Fruit fly (Drosophila melanogaster): ENCODE data around the gene dpr8.

The dpr8 gene

dm6 chrX:14483521-14484031 lies 161.6 kb downstream of the dpr8 start (continued):
- TF ChIP-seq CG10462 (GFP tag; optimal IDR thresholded peaks at IDR 0.05) (peak; percentile 26), Nf-YB (GFP tag; optimal IDR thresholded peaks at IDR 0.05) (peak; percentile 29), CG11456 (GFP tag; IDR thresholded peaks at IDR 0.05) (no peak), hkb (optimal IDR thresholded peaks at IDR 0.05) (no peak), hkb (GFP tag; IDR thresholded peaks at IDR 0.05) (peak; percentile 54), seq (GFP tag; IDR thresholded peaks at IDR 0.05) (0 out of 2 replicates have a peak, but pooled peaks have one; percentile 34), mam (GFP tag; optimal IDR thresholded peaks at IDR 0.05) (peak; percentile 36), en (GFP tag; optimal IDR thresholded peaks at IDR 0.05) (peak; percentile 4), Awh (GFP tag; IDR thresholded peaks at IDR 0.05) (peak; percentile 45; the same call in 1 of the 2 replicates), CG4730 (GFP tag; IDR thresholded peaks at IDR 0.05) (0 out of 2 replicates have a peak, but pooled peaks have one; percentile 18), ewg (GFP tag; optimal IDR thresholded peaks at IDR 0.05) (peak; percentile 63), cwo (GFP tag; optimal IDR thresholded peaks at IDR 0.05) (peak; percentile 27), bigmax (GFP tag; optimal IDR thresholded peaks at IDR 0.05) (no peak), B-H1 (GFP tag; IDR thresholded peaks at IDR 0.05) (0 out of 3 replicates have a peak, but pooled peaks have one; percentile 23), wek (GFP tag; optimal IDR thresholded peaks at IDR 0.05) (no peak), Hey (tag; optimal IDR thresholded peaks at IDR 0.05) (no peak), da (GFP tag; optimal IDR thresholded peaks at IDR 0.05) (no peak), vfl (GFP tag; optimal IDR thresholded peaks at IDR 0.05) (no peak), HLH54F (GFP tag; optimal IDR thresholded peaks at IDR 0.05) (peak; percentile 15), Hmx (GFP tag; optimal IDR thresholded peaks at IDR 0.05) (peak; percentile 5), nerfin-1 (tag; optimal IDR thresholded peaks at IDR 0.05) (peak; percentile 67), CG18599 (GFP tag; optimal IDR thresholded peaks at IDR 0.05) (peak; percentile 56), CG14965 (GFP tag; optimal IDR thresholded peaks at IDR 0.05; ENCODE audit: borderline replicate concordance) (no peak), D19B (GFP tag; optimal IDR thresholded peaks at IDR 0.05) (peak; percentile 28), CG6683 (GFP tag; optimal IDR thresholded peaks at IDR 0.05) (peak; percentile 24), CG7786 (GFP tag; optimal IDR thresholded peaks at IDR 0.05) (peak; percentile 19), jigr1 (GFP tag; IDR thresholded peaks at IDR 0.05) (0 out of 3 replicates have a peak, but pooled peaks have one; percentile 25), Chrac-16 (GFP tag; optimal IDR thresholded peaks at IDR 0.05) (peak; percentile 31), Blimp-1 (GFP tag; optimal IDR thresholded peaks at IDR 0.05) (peak; percentile 93), Ravus (GFP tag; IDR thresholded peaks at IDR 0.05) (no peak), dysf (GFP tag; IDR thresholded peaks at IDR 0.05) (peak; percentile 68), toy (GFP tag; IDR thresholded peaks at IDR 0.05) (no peak), CG11723 (GFP tag; optimal IDR thresholded peaks at IDR 0.05) (peak; percentile 56), Ada2b (GFP tag; IDR thresholded peaks at IDR 0.05) (peak; percentile 30; the same call in 1 of the 2 replicates), slou (GFP tag; optimal IDR thresholded peaks at IDR 0.05) (no peak), salm (tag; optimal IDR thresholded peaks at IDR 0.05) (peak; percentile 37), lab (GFP tag; optimal IDR thresholded peaks at IDR 0.05) (peak; percentile 40), CG8388 (GFP tag; optimal IDR thresholded peaks at IDR 0.05) (peak; percentile 69), org-1 (GFP tag; optimal IDR thresholded peaks at IDR 0.05) (peak; percentile 45), CG4404 (GFP tag; IDR thresholded peaks at IDR 0.05) (no peak; the same call in 1 of the 2 replicates), D19A (tag; optimal IDR thresholded peaks at IDR 0.05) (peak; percentile 58), unpg (GFP tag; optimal IDR thresholded peaks at IDR 0.05) (peak; percentile 68), pb (GFP tag; optimal IDR thresholded peaks at IDR 0.05) (no peak), pfk (GFP tag; optimal IDR thresholded peaks at IDR 0.05) (no peak), emc (GFP tag; optimal IDR thresholded peaks at IDR 0.05) (no peak), Oaz (GFP tag; IDR thresholded peaks at IDR 0.05) (no peak), CG10147 (GFP tag; optimal IDR thresholded peaks at IDR 0.05) (peak; percentile 57), sens-2 (GFP tag; IDR thresholded peaks at IDR 0.05) (0 out of 2 replicates have a peak, but pooled peaks have one; percentile 30), Ssrp (tag; optimal IDR thresholded peaks at IDR 0.05) (peak; percentile 71), psq (GFP tag; optimal IDR thresholded peaks at IDR 0.05) (no peak)

All from whole organism, embryonic.